Worm (Caenorhabditis elegans) whole organism, L3 larva: ENCODE data around the gene dyf-2.
A peak's percentile ranks its signal among the peaks of the same experiment; 100 is the strongest.

ENCODE experiments used
- aly-2 ChIP-seq: fragments of 150-350 bp; optimal IDR thresholded peaks from 2 replicates; lab custom pipeline; 2014; ENCODE audit warnings: missing biosample characterization, missing genetic modification characterization
- elt-1 ChIP-seq: fragments of 150-350 bp; optimal IDR thresholded peaks from 2 replicates; lab custom pipeline; 2014; ENCODE audit warnings: missing biosample characterization, missing genetic modification characterization
- fos-1 ChIP-seq: fragments of 150-350 bp; optimal IDR thresholded peaks from 2 replicates; lab custom pipeline; 2014; ENCODE audit warnings: missing biosample characterization, missing genetic modification characterization
- lin-15B ChIP-seq: fragments of 150-350 bp; optimal IDR thresholded peaks from 2 replicates; lab custom pipeline; 2014; ENCODE audit warnings: missing biosample characterization, missing genetic modification characterization
- lsy-12 ChIP-seq: sonication (generic microtip); optimal IDR thresholded peaks from 2 replicates; lab custom pipeline; 2016; ENCODE audit warnings: mild to moderate bottlenecking, missing genetic modification characterization, missing compliant biosample characterization
- nhr-12 ChIP-seq: fragments of 150-350 bp; optimal IDR thresholded peaks from 2 replicates; lab custom pipeline; 2014; ENCODE audit warnings: missing biosample characterization, missing genetic modification characterization
- nhr-23 ChIP-seq: fragments of 150-350 bp; optimal IDR thresholded peaks from 2 replicates; lab custom pipeline; 2014; ENCODE audit warnings: missing biosample characterization, missing genetic modification reagents, missing genetic modification characterization
- pha-4 ChIP-seq: fragments of 150-350 bp; optimal IDR thresholded peaks from 2 replicates; lab custom pipeline; 2014; ENCODE audit warnings: missing biosample characterization, missing genetic modification reagents, missing genetic modification characterization
- snpc-4 ChIP-seq: fragments of 150-350 bp; optimal IDR thresholded peaks from 2 replicates; lab custom pipeline; 2014; ENCODE audit warnings: missing biosample characterization, missing genetic modification characterization
- tbx-2 ChIP-seq: sonication (generic microtip); optimal IDR thresholded peaks from 2 replicates; lab custom pipeline; 2016; ENCODE audit warnings: mild to moderate bottlenecking, missing genetic modification characterization, missing compliant biosample characterization
- unc-62 ChIP-seq: fragments of 150-350 bp; sonication (generic microtip); optimal IDR thresholded peaks from 4 replicates; lab custom pipeline; 2014; ENCODE audit warnings: missing biosample characterization, missing genetic modification reagents, missing genetic modification characterization
- zag-1 ChIP-seq: fragments of 150-350 bp; optimal IDR thresholded peaks from 2 replicates; lab custom pipeline; 2014; ENCODE audit warnings: missing biosample characterization, missing genetic modification characterization

DNA sequence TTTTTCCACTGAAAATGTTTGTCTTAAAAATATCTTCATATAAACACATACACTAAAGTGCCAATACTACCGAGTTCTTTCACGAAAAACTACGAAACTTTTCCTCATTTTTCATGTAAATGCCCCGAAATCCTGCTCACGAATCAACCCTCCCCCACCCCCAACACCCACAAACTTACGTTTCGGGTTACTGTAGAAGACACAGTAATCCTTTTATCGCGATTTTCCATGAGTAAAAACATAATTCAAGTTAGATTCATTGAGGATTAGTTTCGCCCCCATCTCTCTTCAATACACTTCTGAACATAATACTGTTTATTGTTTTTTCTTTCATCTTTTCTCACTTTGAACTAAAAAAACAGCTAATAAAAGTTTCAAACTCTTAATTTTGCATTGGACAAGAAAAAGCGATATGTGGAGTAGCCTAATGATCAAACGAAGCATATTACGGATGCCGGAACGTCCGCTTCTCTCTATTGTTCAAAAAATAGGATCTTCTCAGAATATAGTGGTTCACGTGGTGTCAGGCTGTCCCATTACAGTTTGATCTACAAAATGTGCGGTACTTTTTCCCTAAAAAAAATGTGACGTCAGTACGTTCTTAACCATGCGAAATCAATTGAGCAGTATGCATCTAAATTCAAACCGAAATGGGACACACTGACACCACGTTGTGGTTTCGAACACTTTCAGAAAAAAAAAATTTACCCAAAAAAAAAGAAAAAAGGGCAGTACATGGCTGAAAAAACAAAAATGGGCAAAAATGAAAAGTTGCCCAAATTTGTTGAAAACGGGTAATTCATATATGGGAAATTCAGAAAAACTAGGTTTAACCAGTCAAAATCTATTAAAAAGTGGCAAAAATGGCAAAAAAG is 38.0 kb upstream of the dyf-2 start:
- TF ChIP-seq nhr-12 (tag; lab: Kevin White, UChicago) (no peak), tbx-2 (tag; lab: Kevin White, UChicago) (no peak), nhr-23 (peak; percentile 64), elt-1 (no peak), lin-15B (tag; lab: Kevin White, UChicago) (no peak), fos-1 (tag; lab: Kevin White, UChicago) (no peak), unc-62 (GFP tag; lab: Kevin White, UChicago) (no peak), aly-2 (no peak), snpc-4 (tag; lab: Kevin White, UChicago) (no peak), lsy-12 (tag; lab: Kevin White, UChicago) (peak; percentile 26), zag-1 (tag; lab: Kevin White, UChicago) (no peak), pha-4 (no peak)
